Fruit fly (Drosophila melanogaster) Kc167 (cell line): ENCODE measurements around the gene Ggt-1.

Experiments
- h ChIP-seq: fragments of >200 bp; optimal IDR thresholded peaks from 3 replicates; lab custom pipeline; 2018; ENCODE audit warnings: missing external identifiers
- psq ChIP-seq: fragments of >200 bp; optimal IDR thresholded peaks from 2 replicates; lab custom pipeline; 2017; ENCODE audit warnings: missing external identifiers

DNA sequence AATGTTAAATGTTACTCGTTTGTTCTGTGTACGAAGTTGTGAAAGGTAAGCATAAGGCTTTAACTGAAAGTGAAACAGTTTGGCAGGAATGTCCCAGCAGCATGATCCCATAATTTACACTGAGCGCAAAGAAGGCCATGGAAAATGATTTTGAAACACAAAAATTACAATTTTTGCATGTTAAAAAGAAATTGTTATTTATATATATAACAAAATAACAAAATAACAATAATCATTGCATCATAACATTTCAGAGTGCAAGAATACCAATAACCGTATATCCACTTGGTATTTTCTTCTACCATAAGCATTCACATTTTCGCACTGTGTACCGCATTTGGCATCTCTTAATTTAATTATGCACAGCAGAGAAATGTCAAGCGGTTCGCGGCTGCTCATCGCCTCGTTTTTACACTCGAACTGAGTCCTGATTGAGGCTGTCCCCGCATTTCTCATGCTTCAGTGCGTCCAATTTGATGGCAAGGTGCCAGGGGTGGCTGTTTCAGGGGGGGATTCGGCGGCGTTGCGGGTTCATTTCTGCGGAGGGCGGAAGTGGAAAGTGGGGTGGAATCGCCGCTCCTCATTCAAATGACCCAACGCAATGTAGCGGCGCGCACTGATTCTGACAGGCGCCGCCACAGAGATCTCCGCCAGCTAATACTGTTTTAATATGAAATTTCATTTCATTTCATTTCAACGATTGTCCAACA is 10.2 kb upstream of the Ggt-1 start, which contains the start of gene CG6481:
- TF ChIP-seq psq (lab: Kevin White, UChicago) (no peak), h (lab: Kevin White, UChicago) (no peak)
